Worm (Caenorhabditis elegans) whole organism, L4 larva: ENCODE results near the gene Y7A5A.24.

Experiments
- D1046.2 ChIP-seq: fragments of 200-800 bp; sonication (Bioruptor generic); IDR thresholded peaks from 2 replicates; pipeline ENCODE4 v1.3.6; 2022; ENCODE audit warnings: missing genetic modification characterization, missing compliant biosample characterization
- F10B5.3 ChIP-seq: sonication (generic microtip); optimal IDR thresholded peaks from 2 replicates; lab custom pipeline; 2016; ENCODE audit warnings: mild to moderate bottlenecking, missing genetic modification characterization, missing compliant biosample characterization
- R02D3.7 ChIP-seq: fragments of 150-350 bp; sonication (generic microtip); optimal IDR thresholded peaks from 3 replicates; lab custom pipeline; 2014; ENCODE audit warnings: missing biosample characterization, missing genetic modification characterization
- T20F7.1 ChIP-seq: fragments of 200-800 bp; sonication (Bioruptor generic); optimal IDR thresholded peaks from 2 replicates; lab custom pipeline; 2018; ENCODE audit warnings: mild to moderate bottlenecking, missing genetic modification characterization, missing compliant biosample characterization
- Y105C5A.15 ChIP-seq: fragments of 200-800 bp; sonication (Bioruptor generic); IDR thresholded peaks from 2 replicates; pipeline ENCODE4 v1.3.6; 2022; ENCODE audit warnings: missing genetic modification characterization, missing compliant biosample characterization
- Y48G9A.11 ChIP-seq: fragments of 200-800 bp; sonication (Bioruptor generic); IDR thresholded peaks from 2 replicates; pipeline ENCODE4 v1.3.6; 2022; ENCODE audit warnings: missing genetic modification reagents, missing genetic modification characterization, missing compliant biosample characterization
- Y5F2A.4 ChIP-seq: fragments of 200-800 bp; sonication (Bioruptor generic); optimal IDR thresholded peaks from 2 replicates; lab custom pipeline; 2018; ENCODE audit warnings: mild to moderate bottlenecking, missing genetic modification characterization, missing compliant biosample characterization
- Y75B8A.6 ChIP-seq: fragments of 200-800 bp; sonication (Bioruptor generic); IDR thresholded peaks from 2 replicates; pipeline ENCODE4 v1.3.6; 2022; ENCODE audit warnings: missing genetic modification reagents, missing genetic modification characterization, missing compliant biosample characterization
- ZK546.5 ChIP-seq, 2 experiments: sonication (generic microtip); optimal IDR thresholded peaks; 2 replicates each; lab custom pipeline; 2017; ENCODE audit warnings: missing biosample characterization in 2 of 2, missing genetic modification characterization in 2 of 2
- attf-4 ChIP-seq: sonication (generic microtip); optimal IDR thresholded peaks from 3 replicates; lab custom pipeline; 2017; ENCODE audit warnings: missing biosample characterization, missing genetic modification characterization
- ceh-20 ChIP-seq: fragments of 200-800 bp; sonication (Bioruptor generic); IDR thresholded peaks from 2 replicates; pipeline ENCODE4 v1.3.6; 2022; ENCODE audit warnings: missing genetic modification reagents, missing genetic modification characterization, missing compliant biosample characterization
- ceh-32 ChIP-seq: sonication (generic microtip); optimal IDR thresholded peaks from 2 replicates; lab custom pipeline; 2016; ENCODE audit warnings: mild to moderate bottlenecking, missing genetic modification characterization, missing compliant biosample characterization; ENCODE audit not compliant: poor library complexity
- daf-19 ChIP-seq: fragments of 200-800 bp; sonication (Bioruptor generic); conservative IDR thresholded peaks from 2 replicates; pipeline ENCODE4 v1.3.6; 2022; ENCODE audit warnings: missing genetic modification characterization, missing compliant biosample characterization
- daf-8 ChIP-seq: fragments of 200-800 bp; sonication (Bioruptor generic); IDR thresholded peaks from 2 replicates; pipeline ENCODE4 v1.3.6; 2022; ENCODE audit warnings: missing genetic modification characterization, missing compliant biosample characterization
- dmd-8 ChIP-seq: fragments of 200-800 bp; sonication (Bioruptor generic); IDR thresholded peaks from 2 replicates; pipeline ENCODE4 v1.3.6; 2022; ENCODE audit warnings: missing genetic modification characterization, missing compliant biosample characterization
- duxl-1 ChIP-seq: sonication (generic microtip); optimal IDR thresholded peaks from 2 replicates; lab custom pipeline; 2016; ENCODE audit warnings: mild to moderate bottlenecking, missing genetic modification characterization, moderate library complexity, missing compliant biosample characterization; ENCODE audit not compliant: poor library complexity
- egl-27 ChIP-seq: sonication (generic microtip); optimal IDR thresholded peaks from 3 replicates; lab custom pipeline; 2017; ENCODE audit warnings: missing biosample characterization, missing genetic modification reagents, missing genetic modification characterization
- hif-1 ChIP-seq, 2 experiments: sonication (generic microtip); optimal IDR thresholded peaks; 2 replicates each; lab custom pipeline; 2016 to 2017; ENCODE audit warnings: missing compliant biosample characterization in 2 of 2, missing genetic modification characterization in 2 of 2, missing genetic modification reagents in 2 of 2, missing genotype in 2 of 2, mild to moderate bottlenecking in 1 of 2
- hlh-11 ChIP-seq: fragments of 200-800 bp; sonication (Bioruptor generic); optimal IDR thresholded peaks from 2 replicates; lab custom pipeline; 2018; ENCODE audit warnings: mild to moderate bottlenecking, missing genetic modification characterization, missing compliant biosample characterization
- hmg-1.1 ChIP-seq: fragments of 200-800 bp; sonication (Bioruptor generic); IDR thresholded peaks from 2 replicates; pipeline ENCODE4 v1.3.6; 2022; ENCODE audit warnings: missing genetic modification reagents, missing genetic modification characterization, missing compliant biosample characterization
- jun-1 ChIP-seq: fragments of 150-350 bp; optimal IDR thresholded peaks from 2 replicates; lab custom pipeline; 2014; ENCODE audit warnings: missing biosample characterization, missing genetic modification reagents, missing genetic modification characterization
- lin-1 ChIP-seq: fragments of 200-800 bp; sonication (Bioruptor generic); IDR thresholded peaks from 2 replicates; pipeline ENCODE4 v1.3.6; 2022; ENCODE audit warnings: missing genetic modification reagents, missing genetic modification characterization, missing compliant biosample characterization
- lin-13 ChIP-seq: fragments of 150-350 bp; optimal IDR thresholded peaks from 2 replicates; lab custom pipeline; 2014; ENCODE audit warnings: missing biosample characterization, missing genetic modification reagents, missing genetic modification characterization
- lin-15B ChIP-seq: fragments of 150-350 bp; sonication (generic microtip); optimal IDR thresholded peaks from 3 replicates; lab custom pipeline; 2014; ENCODE audit warnings: missing biosample characterization, missing genetic modification characterization
- lin-39 ChIP-seq: fragments of 150-350 bp; optimal IDR thresholded peaks from 2 replicates; lab custom pipeline; 2014; ENCODE audit warnings: missing biosample characterization, missing genetic modification reagents, missing genetic modification characterization
- mep-1 ChIP-seq: fragments of 150-350 bp; sonication (generic microtip); optimal IDR thresholded peaks from 3 replicates; lab custom pipeline; 2014; ENCODE audit warnings: missing biosample characterization, missing genetic modification characterization
- mxl-2 ChIP-seq: fragments of 200-800 bp; sonication (Bioruptor generic); conservative IDR thresholded peaks from 2 replicates; pipeline ENCODE4 v1.3.6; 2022; ENCODE audit warnings: missing genetic modification reagents, missing genetic modification characterization, missing compliant biosample characterization
- nhr-111 ChIP-seq: fragments of 200-800 bp; sonication (Bioruptor generic); optimal IDR thresholded peaks from 2 replicates; lab custom pipeline; 2018; ENCODE audit warnings: mild to moderate bottlenecking, missing genetic modification characterization, missing compliant biosample characterization
- nhr-237 ChIP-seq: sonication (generic microtip); optimal IDR thresholded peaks from 2 replicates; lab custom pipeline; 2017; ENCODE audit warnings: missing biosample characterization, missing genetic modification characterization
- nhr-25 ChIP-seq: sonication (generic microtip); optimal IDR thresholded peaks from 2 replicates; lab custom pipeline; 2017; ENCODE audit warnings: missing genetic modification characterization, mild to moderate bottlenecking, missing compliant biosample characterization, antibody characterized with exemption, moderate library complexity, borderline replicate concordance; ENCODE audit not compliant: insufficient read depth
- nhr-28 ChIP-seq: fragments of 150-350 bp; optimal IDR thresholded peaks from 2 replicates; lab custom pipeline; 2014; ENCODE audit warnings: missing biosample characterization, missing genetic modification characterization
- nhr-42 ChIP-seq: fragments of 200-800 bp; sonication (Bioruptor generic); IDR thresholded peaks from 2 replicates; pipeline ENCODE4 v1.3.6; 2022; ENCODE audit warnings: missing genetic modification characterization, missing compliant biosample characterization
- nhr-48 ChIP-seq: sonication (generic microtip); optimal IDR thresholded peaks from 2 replicates; lab custom pipeline; 2016; ENCODE audit warnings: mild to moderate bottlenecking, missing genetic modification characterization, missing compliant biosample characterization
- nhr-6 ChIP-seq: fragments of 150-350 bp; optimal IDR thresholded peaks from 2 replicates; lab custom pipeline; 2014; ENCODE audit warnings: missing biosample characterization, missing genetic modification characterization
- rbr-2 ChIP-seq: sonication (generic microtip); optimal IDR thresholded peaks from 2 replicates; lab custom pipeline; 2016; ENCODE audit warnings: missing genotype, missing genetic modification characterization, missing compliant biosample characterization
- saeg-2 ChIP-seq: fragments of 200-800 bp; sonication (Bioruptor generic); IDR thresholded peaks from 2 replicates; pipeline ENCODE4 v1.3.6; 2022; ENCODE audit warnings: missing genetic modification reagents, missing genetic modification characterization, missing compliant biosample characterization
- snpc-1.2 ChIP-seq: fragments of 200-800 bp; sonication (Bioruptor generic); IDR thresholded peaks from 2 replicates; pipeline ENCODE4 v1.3.6; 2022; ENCODE audit warnings: missing genetic modification reagents, missing genetic modification characterization, missing compliant biosample characterization
- tra-1 ChIP-seq: fragments of 200-800 bp; sonication (Bioruptor generic); IDR thresholded peaks from 2 replicates; pipeline ENCODE4 v1.3.6; 2022; ENCODE audit warnings: missing genetic modification reagents, missing genetic modification characterization, missing compliant biosample characterization
- unc-39 ChIP-seq: sonication (generic microtip); optimal IDR thresholded peaks from 2 replicates; lab custom pipeline; 2017; ENCODE audit warnings: missing biosample characterization, missing genetic modification characterization
- zfp-3 ChIP-seq: fragments of 200-800 bp; sonication (Bioruptor generic); conservative IDR thresholded peaks from 2 replicates; pipeline ENCODE4 v1.3.6; 2022; ENCODE audit warnings: missing genetic modification reagents, missing genetic modification characterization, missing compliant biosample characterization
- zip-2 ChIP-seq: fragments of 150-350 bp; optimal IDR thresholded peaks from 2 replicates; lab custom pipeline; 2014; ENCODE audit warnings: missing biosample characterization, missing genetic modification characterization

Y7A5A.24 gene

DNA sequence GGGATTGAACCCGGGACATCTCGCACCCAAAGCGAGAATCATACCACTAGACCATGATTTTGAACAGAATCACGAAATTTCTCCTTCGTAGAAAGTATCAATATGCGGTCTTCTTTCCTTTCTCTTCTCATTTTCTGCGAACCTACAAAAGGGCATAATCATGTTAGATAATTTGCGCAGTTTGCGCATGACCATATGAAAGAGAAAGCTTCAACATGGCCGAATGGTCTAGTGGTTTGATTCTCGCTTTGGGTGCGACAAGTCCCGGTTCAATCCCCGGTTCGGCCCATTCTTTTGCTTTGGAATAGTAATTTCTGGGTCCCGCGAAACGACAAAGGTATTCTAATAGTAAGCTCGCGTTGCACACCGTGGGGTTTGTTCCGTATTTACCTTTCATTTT, 34.1 kb downstream of the Y7A5A.24 start (continued):
- TF ChIP-seq R02D3.7 (tag; lab: Kevin White, UChicago) (no peak), hlh-11 (tag; lab: Kevin White, UChicago) (no peak), unc-39 (no peak), nhr-48 (tag; lab: Kevin White, UChicago) (no peak), lin-15B (no peak), lin-13 (GFP tag; lab: Kevin White, UChicago) (no peak), Y48G9A.11 (GFP tag; lab: Robert Waterston, UW) (peak; percentile 44), zip-2 (tag; lab: Kevin White, UChicago) (no peak), tra-1 (GFP tag; lab: Robert Waterston, UW) (peak; percentile 56), nhr-237 (no peak), egl-27 (tag; lab: Kevin White, UChicago) (no peak), rbr-2 (tag; lab: Kevin White, UChicago) (peak; percentile 0), mep-1 (tag; lab: Kevin White, UChicago) (no peak), daf-8 (GFP tag; lab: Robert Waterston, UW) (no peak), F10B5.3 (no peak), Y75B8A.6 (GFP tag; lab: Robert Waterston, UW) (no peak), daf-19 (no peak), nhr-25 (tag; lab: Kevin White, UChicago) (no peak), ZK546.5 (tag; optimal IDR thresholded peaks at IDR 0.05; lab: Kevin White, UChicago) (no peak), jun-1 (tag; lab: Kevin White, UChicago) (no peak), lin-39 (tag; lab: Kevin White, UChicago) (no peak), lin-1 (0 out of 2 replicates have a peak, but pooled peaks have one; percentile 8), D1046.2 (GFP tag; lab: Robert Waterston, UW) (0 out of 2 replicates have a peak, but pooled peaks have one; percentile 45), mxl-2 (GFP tag; lab: Robert Waterston, UW) (no peak), attf-4 (tag; lab: Kevin White, UChicago) (no peak), Y105C5A.15 (no peak), nhr-6 (tag; lab: Kevin White, UChicago) (no peak), snpc-1.2 (GFP tag; lab: Robert Waterston, UW) (0 out of 2 replicates have a peak, but pooled peaks have one; percentile 5), hif-1 (tag; optimal IDR thresholded peaks at IDR 0.05; lab: Kevin White, UChicago) (no peak), dmd-8 (peak; percentile 70), nhr-28 (tag; lab: Kevin White, UChicago) (no peak)

DNA sequence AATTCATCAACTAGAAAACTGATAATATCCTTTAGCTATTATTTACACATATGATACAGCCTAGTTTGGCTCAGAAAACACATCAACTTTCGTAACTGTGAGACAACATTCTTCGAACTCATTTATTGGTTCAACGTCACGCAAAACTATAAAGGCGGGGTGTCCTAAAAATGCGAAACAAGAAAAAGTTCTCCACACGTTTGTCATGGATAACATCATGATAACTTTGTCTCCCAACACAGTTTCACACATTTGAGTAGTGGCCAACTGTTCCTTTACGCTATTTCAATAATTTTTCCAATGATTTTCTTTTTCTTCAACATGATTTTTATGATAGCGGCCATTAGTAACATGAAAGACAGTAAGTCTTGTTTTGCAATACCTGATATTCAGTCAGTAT, 35.2 kb downstream of the Y7A5A.24 start, which contains the start of gene srxa-9:
TSS of gene srxa-9 (plus strand) at position 301 of the 400 bp plus-strand sequence.
- TF ChIP-seq duxl-1 (tag; lab: Kevin White, UChicago) (no peak), nhr-237 (no peak), Y105C5A.15 (no peak), nhr-111 (no peak), attf-4 (tag; lab: Kevin White, UChicago) (no peak), ceh-20 (GFP tag; lab: Robert Waterston, UW) (no peak), Y5F2A.4 (no peak), jun-1 (tag; lab: Kevin White, UChicago) (no peak), Y48G9A.11 (GFP tag; lab: Robert Waterston, UW) (no peak), T20F7.1 (GFP tag; lab: Kevin White, UChicago) (no peak), saeg-2 (GFP tag; lab: Robert Waterston, UW) (no peak), hif-1 (tag; optimal IDR thresholded peaks at IDR 0.05; lab: Kevin White, UChicago) (no peak), Y75B8A.6 (GFP tag; lab: Robert Waterston, UW) (no peak)
- TF ChIP-seq, all 104 proteins: peak for 0

DNA sequence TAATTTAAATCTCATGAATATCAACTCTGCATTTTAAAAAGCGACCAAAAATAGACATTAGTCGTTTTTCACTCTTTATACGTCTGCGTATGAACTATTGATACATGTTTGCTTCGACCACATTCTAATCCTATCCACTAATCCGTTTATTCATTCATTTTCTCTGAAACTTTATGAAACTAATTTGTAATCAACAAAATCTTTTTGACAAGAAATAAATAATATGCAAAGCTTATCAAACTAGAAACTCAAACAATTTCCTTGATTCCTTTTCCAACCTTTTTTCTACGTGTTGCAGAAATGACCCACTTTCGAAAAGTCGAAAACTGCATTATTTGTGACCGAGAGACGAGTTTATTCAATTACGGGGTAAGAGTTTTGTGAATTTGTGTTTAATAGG, 39.6 kb downstream of the Y7A5A.24 start, which contains the start of gene nhr-255:
TSS of gene nhr-255 (plus strand) at position 301 of the 400 bp plus-strand sequence.
- no peak for TF ChIP-seq nhr-42 (GFP tag; lab: Robert Waterston, UW)
- no peak for TF ChIP-seq nhr-111
- no peak for TF ChIP-seq zfp-3 (GFP tag; lab: Robert Waterston, UW)
- no peak for TF ChIP-seq ceh-32
- TF ChIP-seq Y5F2A.4 = no peak
- TF ChIP-seq D1046.2 (GFP tag; lab: Robert Waterston, UW) = no peak
- no peak for TF ChIP-seq hmg-1.1 (GFP tag; lab: Robert Waterston, UW)
- no peak for TF ChIP-seq mxl-2 (GFP tag; lab: Robert Waterston, UW)
- TF ChIP-seq Y75B8A.6 (GFP tag; lab: Robert Waterston, UW) = no peak
- no peak for TF ChIP-seq nhr-25 (tag; lab: Kevin White, UChicago)
